Worm (Caenorhabditis elegans) whole organism, L1 larva: ENCODE measurements around the gene K06G5.3.

ENCODE experiments used
- C34B4.2 ChIP-seq: sonication (generic microtip); optimal IDR thresholded peaks from 2 replicates; lab custom pipeline; 2017; ENCODE audit warnings: mild to moderate bottlenecking, missing genetic modification characterization, missing compliant biosample characterization
- F16B12.6 ChIP-seq: fragments of 150-350 bp; optimal IDR thresholded peaks from 2 replicates; lab custom pipeline; 2014; ENCODE audit warnings: missing biosample characterization, missing genetic modification characterization
- aly-2 ChIP-seq: fragments of 150-350 bp; optimal IDR thresholded peaks from 2 replicates; lab custom pipeline; 2014; ENCODE audit warnings: missing biosample characterization, missing genetic modification characterization
- ama-1 ChIP-seq: fragments of 150-350 bp; optimal IDR thresholded peaks from 2 replicates; lab custom pipeline; 2014
- blmp-1 ChIP-seq: fragments of 150-350 bp; optimal IDR thresholded peaks from 2 replicates; lab custom pipeline; 2014; ENCODE audit warnings: missing biosample characterization, missing genetic modification characterization
- ceh-63 ChIP-seq: fragments of 200-800 bp; sonication (Bioruptor generic); optimal IDR thresholded peaks from 2 replicates; lab custom pipeline; 2018; ENCODE audit warnings: mild to moderate bottlenecking, missing genetic modification characterization, missing compliant biosample characterization
- ceh-8 ChIP-seq: fragments of 200-800 bp; sonication (Bioruptor generic); optimal IDR thresholded peaks from 2 replicates; lab custom pipeline; 2018; ENCODE audit warnings: mild to moderate bottlenecking, missing genetic modification characterization, moderate library complexity, missing compliant biosample characterization
- ceh-82 ChIP-seq, 3 experiments: fragments of 150-350 bp in 1 of 3; sonication (generic microtip) in 2 of 3; optimal IDR thresholded peaks; 2 replicates each; lab custom pipeline; 2014 to 2017; ENCODE audit warnings: missing biosample characterization in 3 of 3, missing genetic modification characterization in 3 of 3
- ceh-90 ChIP-seq: sonication (generic microtip); optimal IDR thresholded peaks from 2 replicates; lab custom pipeline; 2016; ENCODE audit warnings: missing genetic modification characterization, missing compliant biosample characterization
- ces-1 ChIP-seq: fragments of 150-350 bp; optimal IDR thresholded peaks from 2 replicates; lab custom pipeline; 2014; ENCODE audit warnings: missing biosample characterization, missing genetic modification reagents, missing genetic modification characterization
- dpl-1 ChIP-seq, 3 experiments: fragments of 150-350 bp in 2 of 3; sonication (generic microtip) in 1 of 3; optimal IDR thresholded peaks; 2 replicates each; lab custom pipeline; 2014 to 2017; ENCODE audit warnings: missing biosample characterization in 3 of 3, missing genetic modification characterization in 3 of 3, missing genetic modification reagents in 3 of 3
- dsc-1 ChIP-seq: sonication (generic microtip); optimal IDR thresholded peaks from 2 replicates; lab custom pipeline; 2016; ENCODE audit warnings: mild to moderate bottlenecking, missing genetic modification characterization, missing compliant biosample characterization
- efl-1 ChIP-seq, 4 experiments: fragments of 150-350 bp; optimal IDR thresholded peaks in 3 of 4; peaks in 1 of 4; 1 replicate in 1 of 4; 2 replicates in 3 of 4; lab custom pipeline; 2014; ENCODE audit warnings: missing biosample characterization in 2 of 4, missing genetic modification characterization in 2 of 4, missing genetic modification reagents in 2 of 4
- efl-3 ChIP-seq: fragments of 200-800 bp; sonication (Bioruptor generic); optimal IDR thresholded peaks from 2 replicates; lab custom pipeline; 2018; ENCODE audit warnings: mild to moderate bottlenecking, missing genetic modification characterization, missing compliant biosample characterization
- egl-13 ChIP-seq: sonication (generic microtip); optimal IDR thresholded peaks from 2 replicates; lab custom pipeline; 2016; ENCODE audit warnings: missing genotype, missing genetic modification reagents, missing genetic modification characterization, missing compliant biosample characterization
- egl-27 ChIP-seq, 2 experiments: fragments of 150-350 bp in 1 of 2; sonication (generic microtip); optimal IDR thresholded peaks; 3 replicates each; lab custom pipeline; 2017 to 2018; ENCODE audit warnings: missing biosample characterization in 2 of 2, missing genetic modification characterization in 2 of 2, missing genetic modification reagents in 2 of 2
- elt-2 ChIP-seq: sonication (generic microtip); optimal IDR thresholded peaks from 2 replicates; lab custom pipeline; 2016; ENCODE audit warnings: missing genetic modification characterization, mild to moderate bottlenecking, inconsistent platforms, missing compliant biosample characterization, missing genetic modification reagents
- fkh-10 ChIP-seq: sonication (generic microtip); optimal IDR thresholded peaks from 2 replicates; lab custom pipeline; 2017; ENCODE audit warnings: missing biosample characterization, missing genetic modification reagents, missing genetic modification characterization
- fos-1 ChIP-seq: fragments of 150-350 bp; optimal IDR thresholded peaks from 2 replicates; lab custom pipeline; 2014; ENCODE audit warnings: missing biosample characterization, missing genetic modification characterization
- grh-1 ChIP-seq: fragments of 200-800 bp; sonication (Bioruptor generic); IDR thresholded peaks from 2 replicates; pipeline ENCODE4 v1.3.6; 2022; ENCODE audit warnings: missing genetic modification reagents, missing genetic modification characterization, missing compliant biosample characterization
- hlh-17 ChIP-seq: fragments of 200-800 bp; sonication (Bioruptor generic); optimal IDR thresholded peaks from 2 replicates; lab custom pipeline; 2018; ENCODE audit warnings: missing genetic modification characterization, mild to moderate bottlenecking, missing compliant biosample characterization, moderate library complexity, borderline replicate concordance
- hlh-4 ChIP-seq: sonication (generic microtip); optimal IDR thresholded peaks from 2 replicates; lab custom pipeline; 2016; ENCODE audit warnings: mild to moderate bottlenecking, missing genetic modification characterization, missing compliant biosample characterization
- isw-1 ChIP-seq: fragments of 200-800 bp; sonication (Bioruptor generic); IDR thresholded peaks from 2 replicates; pipeline ENCODE4 v1.3.6; 2022; ENCODE audit warnings: missing genetic modification characterization, missing compliant biosample characterization
- jun-1 ChIP-seq: fragments of 150-350 bp; optimal IDR thresholded peaks from 2 replicates; lab custom pipeline; 2014; ENCODE audit warnings: missing biosample characterization, missing genetic modification reagents, missing genetic modification characterization
- lin-13 ChIP-seq: fragments of 150-350 bp; optimal IDR thresholded peaks from 2 replicates; lab custom pipeline; 2014; ENCODE audit warnings: missing biosample characterization, missing genetic modification reagents, missing genetic modification characterization
- lin-14 ChIP-seq: fragments of 200-800 bp; sonication (Bioruptor generic); optimal IDR thresholded peaks from 2 replicates; lab custom pipeline; 2018; ENCODE audit warnings: mild to moderate bottlenecking, missing genetic modification characterization, moderate library complexity, missing compliant biosample characterization
- lsy-2 ChIP-seq, 2 experiments: fragments of 150-350 bp; optimal IDR thresholded peaks; 2 replicates each; lab custom pipeline; 2014; ENCODE audit warnings: missing biosample characterization in 2 of 2, missing genetic modification characterization in 2 of 2
- mab-9 ChIP-seq: fragments of 200-800 bp; sonication (Bioruptor generic); IDR thresholded peaks from 2 replicates; pipeline ENCODE4 v1.3.6; 2022; ENCODE audit warnings: missing genetic modification reagents, missing genetic modification characterization, missing compliant biosample characterization
- mdl-1 ChIP-seq, 2 experiments: fragments of 150-350 bp; optimal IDR thresholded peaks; 2 replicates each; lab custom pipeline; 2014 to 2017; ENCODE audit warnings: missing biosample characterization in 2 of 2, missing genetic modification characterization in 2 of 2, inconsistent platforms in 1 of 2
- nhr-19 ChIP-seq: fragments of 200-800 bp; sonication (Bioruptor generic); conservative IDR thresholded peaks from 2 replicates; pipeline ENCODE4 v1.3.6; 2022; ENCODE audit warnings: missing genetic modification characterization, missing compliant biosample characterization
- nhr-237 ChIP-seq: fragments of 150-350 bp; optimal IDR thresholded peaks from 2 replicates; lab custom pipeline; 2014; ENCODE audit warnings: missing biosample characterization, missing genetic modification characterization
- nhr-47 ChIP-seq: sonication (generic microtip); optimal IDR thresholded peaks from 2 replicates; lab custom pipeline; 2016; ENCODE audit warnings: mild to moderate bottlenecking, missing genetic modification characterization, moderate library complexity, missing compliant biosample characterization
- nhr-76 ChIP-seq: sonication (generic microtip); optimal IDR thresholded peaks from 2 replicates; lab custom pipeline; 2017; ENCODE audit warnings: missing biosample characterization, missing genetic modification characterization
- nhr-84 ChIP-seq: sonication (generic microtip); optimal IDR thresholded peaks from 2 replicates; lab custom pipeline; 2017; ENCODE audit warnings: missing biosample characterization, missing genetic modification characterization
- nhr-85 ChIP-seq: sonication (generic microtip); peaks from one replicate; lab custom pipeline; 2016; ENCODE audit warnings: missing genetic modification characterization, inconsistent platforms, missing compliant biosample characterization
- pag-3 ChIP-seq: sonication (generic microtip); optimal IDR thresholded peaks from 2 replicates; lab custom pipeline; 2017; ENCODE audit warnings: missing genetic modification characterization, mild to moderate bottlenecking, missing compliant biosample characterization, antibody characterized with exemption, borderline replicate concordance; ENCODE audit not compliant: insufficient read depth
- pqm-1 ChIP-seq: sonication (generic microtip); optimal IDR thresholded peaks from 3 replicates; lab custom pipeline; 2017; ENCODE audit warnings: missing biosample characterization, missing genetic modification characterization
- rnt-1 ChIP-seq: sonication (generic microtip); optimal IDR thresholded peaks from 2 replicates; lab custom pipeline; 2016; ENCODE audit warnings: mild to moderate bottlenecking, missing genetic modification characterization, moderate library complexity, missing compliant biosample characterization
- skn-1 ChIP-seq: fragments of 150-350 bp; optimal IDR thresholded peaks from 2 replicates; lab custom pipeline; 2014; ENCODE audit warnings: missing biosample characterization, missing genetic modification characterization
- snu-23 ChIP-seq: sonication (generic microtip); optimal IDR thresholded peaks from 2 replicates; lab custom pipeline; 2016; ENCODE audit warnings: missing genetic modification characterization, missing compliant biosample characterization
- sptf-1 ChIP-seq: fragments of 150-350 bp; optimal IDR thresholded peaks from 2 replicates; lab custom pipeline; 2014; ENCODE audit warnings: missing biosample characterization, missing genetic modification characterization
- sup-37 ChIP-seq: fragments of 200-800 bp; sonication (Bioruptor generic); optimal IDR thresholded peaks from 2 replicates; lab custom pipeline; 2018; ENCODE audit warnings: mild to moderate bottlenecking, missing genetic modification characterization, missing compliant biosample characterization
- swsn-7 ChIP-seq: sonication (generic microtip); optimal IDR thresholded peaks from 2 replicates; lab custom pipeline; 2016; ENCODE audit warnings: missing genetic modification characterization, missing compliant biosample characterization
- unc-130 ChIP-seq: fragments of 150-350 bp; optimal IDR thresholded peaks from 2 replicates; lab custom pipeline; 2017; ENCODE audit warnings: missing biosample characterization, missing genetic modification characterization, inconsistent platforms
- unc-30 ChIP-seq: sonication (generic microtip); optimal IDR thresholded peaks from 2 replicates; lab custom pipeline; 2017; ENCODE audit warnings: missing biosample characterization, missing genetic modification characterization
- unc-62 ChIP-seq: fragments of 150-350 bp; optimal IDR thresholded peaks from 2 replicates; lab custom pipeline; 2014; ENCODE audit warnings: missing biosample characterization, missing genetic modification reagents, missing genetic modification characterization
- unc-86 ChIP-seq: sonication (generic microtip); optimal IDR thresholded peaks from 2 replicates; lab custom pipeline; 2016; ENCODE audit warnings: missing genetic modification characterization, missing compliant biosample characterization
- unc-98 ChIP-seq: fragments of 200-800 bp; sonication (Bioruptor generic); IDR thresholded peaks from 2 replicates; pipeline ENCODE4 v1.3.6; 2022; ENCODE audit warnings: missing genetic modification characterization, missing compliant biosample characterization
- vab-15 ChIP-seq: sonication (generic microtip); optimal IDR thresholded peaks from 2 replicates; lab custom pipeline; 2017; ENCODE audit warnings: missing genotype, mild to moderate bottlenecking, missing genetic modification characterization, missing compliant biosample characterization
- xbp-1 ChIP-seq: sonication (generic microtip); optimal IDR thresholded peaks from 2 replicates; lab custom pipeline; 2016; ENCODE audit warnings: missing genetic modification characterization, missing compliant biosample characterization
- zip-4 ChIP-seq: fragments of 200-800 bp; sonication (Bioruptor generic); optimal IDR thresholded peaks from 2 replicates; lab custom pipeline; 2018; ENCODE audit warnings: mild to moderate bottlenecking, missing genetic modification characterization, moderate library complexity, missing compliant biosample characterization
- ztf-11 ChIP-seq, 2 experiments: sonication (generic microtip); optimal IDR thresholded peaks; 2 replicates each; lab custom pipeline; 2016 to 2017; ENCODE audit warnings: missing genetic modification characterization in 2 of 2, missing biosample characterization in 1 of 2, missing compliant biosample characterization in 1 of 2

The K06G5.3 gene

DNA sequence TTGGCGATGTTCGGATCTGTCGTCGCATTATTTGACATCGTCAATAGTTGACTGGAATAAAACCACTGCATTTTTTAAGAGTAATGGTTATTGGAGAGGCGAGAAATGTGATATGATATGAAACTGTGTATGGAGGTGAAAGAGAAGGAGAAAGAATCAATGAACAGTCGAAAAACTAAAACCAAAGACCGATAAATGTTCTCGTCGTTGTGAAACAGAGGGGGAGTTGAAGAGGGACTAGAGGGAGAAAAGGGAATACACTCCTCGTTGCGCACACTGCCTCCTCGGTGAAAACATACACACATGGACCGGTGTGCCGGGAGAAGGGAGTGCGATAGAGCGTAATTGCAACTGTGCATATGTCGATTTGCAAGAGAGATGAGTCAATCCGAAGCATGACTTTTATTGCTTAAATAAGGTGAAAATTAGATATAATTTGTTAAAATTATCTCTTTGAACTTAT, 53.5 kb downstream of the K06G5.3 start, which contains the start of gene sym-4:
Gene sym-4, minus strand, starts transcription at position 51 of the 463 bp plus-strand sequence.
- TF ChIP-seq ama-1 (lab: Kevin White, UChicago): no peak
- TF ChIP-seq ceh-8 (GFP tag; lab: Kevin White, UChicago): peak; percentile 57
- TF ChIP-seq unc-130: peak; percentile 66
- TF ChIP-seq snu-23 (GFP tag; lab: Kevin White, UChicago): peak; percentile 98
- no peak for TF ChIP-seq efl-3 (GFP tag; lab: Kevin White, UChicago)
- TF ChIP-seq lin-13 (GFP tag; lab: Kevin White, UChicago): peak; percentile 90
- TF ChIP-seq grh-1 (GFP tag; lab: Robert Waterston, UW): peak; percentile 92
- TF ChIP-seq nhr-237 (tag; lab: Kevin White, UChicago): peak; percentile 95
- TF ChIP-seq unc-86 (tag; lab: Kevin White, UChicago): peak; percentile 81
- peak; percentile 68 for TF ChIP-seq pag-3 (tag; lab: Kevin White, UChicago)
- peak in 1 of 2 experiments; percentile 58 for TF ChIP-seq ztf-11 (tag; optimal IDR thresholded peaks at IDR 0.05; lab: Kevin White, UChicago)
- peak; percentile 74 for TF ChIP-seq isw-1 (GFP tag; lab: Robert Waterston, UW)
- TF ChIP-seq blmp-1 (tag; lab: Kevin White, UChicago): peak; percentile 88
- no peak for TF ChIP-seq ces-1 (GFP tag; lab: Kevin White, UChicago)
- no peak for TF ChIP-seq sptf-1 (tag; lab: Kevin White, UChicago)
- peak; percentile 83 for TF ChIP-seq rnt-1 (tag; lab: Kevin White, UChicago)
- TF ChIP-seq jun-1 (tag; lab: Kevin White, UChicago): peak; percentile 94
- TF ChIP-seq vab-15 (tag; lab: Kevin White, UChicago): peak; percentile 85
- peak; percentile 22 for TF ChIP-seq zip-4
- TF ChIP-seq elt-2 (tag; lab: Kevin White, UChicago): peak; percentile 83
- no peak for TF ChIP-seq ceh-63 (GFP tag; lab: Kevin White, UChicago)
- TF ChIP-seq C34B4.2: no peak
- TF ChIP-seq F16B12.6: peak; percentile 56
- peak; percentile 73 to 94 (median 78) for TF ChIP-seq ceh-82 (tag; optimal IDR thresholded peaks at IDR 0.05; lab: Kevin White, UChicago)
- no peak for TF ChIP-seq aly-2 (tag; lab: Kevin White, UChicago)
- peak; percentile 94 for TF ChIP-seq nhr-85 (tag; lab: Kevin White, UChicago)
- TF ChIP-seq fkh-10 (GFP tag; lab: Kevin White, UChicago): peak; percentile 67
- peak; percentile 98 for TF ChIP-seq lin-14
- no peak for TF ChIP-seq ceh-90 (tag; lab: Kevin White, UChicago)
- TF ChIP-seq sup-37 (GFP tag; lab: Kevin White, UChicago): peak; percentile 4
- TF ChIP-seq hlh-4 (tag; lab: Kevin White, UChicago): no peak
- no peak for TF ChIP-seq unc-98 (GFP tag; lab: Robert Waterston, UW)
- TF ChIP-seq mdl-1 (tag; optimal IDR thresholded peaks at IDR 0.05; lab: Kevin White, UChicago): peak; percentile 5 to 95
- no peak for TF ChIP-seq hlh-17 (GFP tag; lab: Kevin White, UChicago)
- peak; percentile 70 to 76 (median 72) for TF ChIP-seq dpl-1 (GFP tag; optimal IDR thresholded peaks at IDR 0.05; lab: Kevin White, UChicago)
- peak; percentile 61 for TF ChIP-seq egl-13 (tag; lab: Kevin White, UChicago)
- peak; percentile 90 for TF ChIP-seq swsn-7 (tag; lab: Kevin White, UChicago)
- TF ChIP-seq dsc-1: peak; percentile 86
- TF ChIP-seq pqm-1 (tag; lab: Kevin White, UChicago): no peak
- TF ChIP-seq nhr-19 (GFP tag; lab: Robert Waterston, UW): peak; percentile 91
- peak; percentile 88 for TF ChIP-seq nhr-47 (tag; lab: Kevin White, UChicago)
- peak; percentile 28; the same call in 1 of the 2 replicates for TF ChIP-seq mab-9 (GFP tag; lab: Robert Waterston, UW)
- TF ChIP-seq xbp-1 (tag; lab: Kevin White, UChicago): peak; percentile 86
- TF ChIP-seq lsy-2 (tag; optimal IDR thresholded peaks at IDR 0.05; lab: Kevin White, UChicago): peak; percentile 79 to 89
- peak; percentile 80 to 92 for TF ChIP-seq efl-1 (optimal IDR thresholded peaks at IDR 0.05; lab: Kevin White, UChicago)
- TF ChIP-seq efl-1 (GFP tag; optimal IDR thresholded peaks at IDR 0.05 in 1 of 2; lab: Kevin White, UChicago): peak; percentile 63 to 96
- TF ChIP-seq unc-62 (GFP tag; lab: Kevin White, UChicago): no peak
- TF ChIP-seq egl-27 (tag; optimal IDR thresholded peaks at IDR 0.05; lab: Kevin White, UChicago): peak in 1 of 2 experiments; percentile 50
- peak; percentile 82 for TF ChIP-seq skn-1 (tag; lab: Kevin White, UChicago)
- TF ChIP-seq fos-1 (tag; lab: Kevin White, UChicago): peak; percentile 87
- TF ChIP-seq unc-30 (tag; lab: Kevin White, UChicago): no peak
- no peak for TF ChIP-seq nhr-84 (tag; lab: Kevin White, UChicago)
- TF ChIP-seq nhr-76 (tag; lab: Kevin White, UChicago): no peak
